Worm (Caenorhabditis elegans) whole organism, midembryonic: ENCODE data around the gene slcr-46.3.

Source experiments
- flt-1 ChIP-seq: fragments of 200-800 bp; sonication (Bioruptor generic); IDR thresholded peaks from 2 replicates; pipeline ENCODE4 v1.3.6; 2022; ENCODE audit warnings: missing genetic modification characterization, missing compliant biosample characterization
- ref-1 ChIP-seq: fragments of 200-800 bp; sonication (Bioruptor generic); conservative IDR thresholded peaks from 2 replicates; pipeline ENCODE4 v1.3.6; 2022; ENCODE audit warnings: missing genetic modification reagents, missing genetic modification characterization, missing compliant biosample characterization
- ztf-23 ChIP-seq: fragments of 200-800 bp; sonication (Bioruptor generic); IDR thresholded peaks from 2 replicates; pipeline ENCODE4 v1.3.6; 2022; ENCODE audit warnings: missing genetic modification reagents, missing genetic modification characterization, missing compliant biosample characterization

- TF ChIP-seq flt-1 (no peak), ref-1 (GFP tag; lab: Robert Waterston, UW) (no peak), ztf-23 (GFP tag; lab: Robert Waterston, UW) (no peak)
Observed at ce11 chrV:9764552-9764951, 40.6 kb upstream of the slcr-46.3 start.
